Worm (Caenorhabditis elegans) whole organism, late embryonic: ENCODE measurements around the gene sra-3.

Experiments
- C38D4.7 ChIP-seq: fragments of 200-800 bp; sonication (Bioruptor generic); optimal IDR thresholded peaks from 2 replicates; lab custom pipeline; 2018; ENCODE audit warnings: mild to moderate bottlenecking, missing genetic modification characterization, moderate library complexity, missing compliant biosample characterization
- ahr-1 ChIP-seq: sonication (generic microtip); optimal IDR thresholded peaks from 2 replicates; lab custom pipeline; 2016; ENCODE audit warnings: missing genetic modification characterization, missing compliant biosample characterization
- ceh-2 ChIP-seq: sonication (generic microtip); optimal IDR thresholded peaks from 2 replicates; lab custom pipeline; 2016; ENCODE audit warnings: missing genotype, missing genetic modification characterization, missing compliant biosample characterization
- hlh-15 ChIP-seq: sonication (generic microtip); optimal IDR thresholded peaks from 2 replicates; lab custom pipeline; 2016; ENCODE audit warnings: missing genetic modification characterization, missing compliant biosample characterization
- hlh-8 ChIP-seq: sonication (generic microtip); optimal IDR thresholded peaks from 2 replicates; lab custom pipeline; 2016; ENCODE audit warnings: missing genotype, missing genetic modification characterization, missing compliant biosample characterization
- pha-4 ChIP-seq: fragments of 150-350 bp; optimal IDR thresholded peaks from 2 replicates; lab custom pipeline; 2018; ENCODE audit warnings: missing biosample characterization, missing genetic modification reagents, missing genetic modification characterization
- pqm-1 ChIP-seq: sonication (generic microtip); optimal IDR thresholded peaks from 2 replicates; lab custom pipeline; 2016; ENCODE audit warnings: missing genetic modification characterization, missing compliant biosample characterization
- sdc-2 ChIP-seq: sonication (generic microtip); optimal IDR thresholded peaks from 2 replicates; lab custom pipeline; 2016; ENCODE audit warnings: missing genotype, missing genetic modification characterization, missing compliant biosample characterization
- unc-55 ChIP-seq: sonication (generic microtip); optimal IDR thresholded peaks from 2 replicates; lab custom pipeline; 2017; ENCODE audit warnings: missing biosample characterization, missing genetic modification reagents, missing genetic modification characterization
- zip-5 ChIP-seq: sonication (generic microtip); optimal IDR thresholded peaks from 2 replicates; lab custom pipeline; 2016; ENCODE audit warnings: missing genetic modification characterization, missing compliant biosample characterization

DNA sequence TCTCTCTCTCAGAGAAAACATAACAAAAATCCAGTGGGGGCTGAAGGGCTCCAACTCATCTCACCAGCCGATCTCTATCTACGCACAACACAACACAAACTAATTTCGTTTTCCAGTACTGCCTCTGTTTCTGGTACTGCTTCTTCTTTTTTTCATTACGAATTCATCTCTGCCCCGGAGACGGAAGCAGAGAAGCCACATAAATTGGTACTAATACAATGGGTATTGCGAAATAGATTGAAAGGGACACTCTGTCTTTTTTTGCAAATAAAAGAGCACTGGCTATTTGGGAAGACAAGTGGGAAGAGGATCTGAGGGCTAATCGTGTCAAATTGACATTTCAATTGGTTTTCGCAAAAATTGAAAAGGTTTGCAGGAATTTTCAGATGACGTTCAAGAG is 43.3 kb downstream of the sra-3 start:
- no peak for TF ChIP-seq C38D4.7 (GFP tag; lab: Kevin White, UChicago)
- TF ChIP-seq hlh-8 (tag; lab: Kevin White, UChicago) = no peak
- TF ChIP-seq pha-4 (tag; lab: Kevin White, UChicago) = no peak
- no peak for TF ChIP-seq unc-55
- no peak for TF ChIP-seq pqm-1 (tag; lab: Kevin White, UChicago)
- TF ChIP-seq sdc-2 (tag; lab: Kevin White, UChicago) = no peak
- TF ChIP-seq ahr-1 (tag; lab: Kevin White, UChicago) = no peak
- no peak for TF ChIP-seq hlh-15
- no peak for TF ChIP-seq ceh-2 (tag; lab: Kevin White, UChicago)
- no peak for TF ChIP-seq zip-5 (tag; lab: Kevin White, UChicago)
